Fruit fly (Drosophila melanogaster): ENCODE data around the gene Prestin.
A peak's percentile ranks its signal among the peaks of the same experiment; 100 is the strongest.

Gene Prestin

dm6 chr3L:17904593-17904992 lies 3.0 kb downstream of the Prestin start (continued):
- TF ChIP-seq Nf-YA (GFP tag; IDR thresholded peaks at IDR 0.05) (no peak), Dll (GFP tag; IDR thresholded peaks at IDR 0.05; ENCODE audit: partially characterized antibody) (no peak), CG31224 (GFP tag; IDR thresholded peaks at IDR 0.05) (no peak), trem (tag; optimal IDR thresholded peaks at IDR 0.05) (no peak), CG8478 (optimal IDR thresholded peaks at IDR 0.05) (no peak), CG1529 (GFP tag; optimal IDR thresholded peaks at IDR 0.05) (no peak), CG12769 (tag; optimal IDR thresholded peaks at IDR 0.05) (peak; percentile 4), sc (optimal IDR thresholded peaks at IDR 0.05) (no peak), sc (GFP tag; optimal IDR thresholded peaks at IDR 0.05) (no peak), klu (GFP tag; IDR thresholded peaks at IDR 0.05) (no peak), Antp (GFP tag; optimal IDR thresholded peaks at IDR 0.05) (no peak), cad (GFP tag; optimal IDR thresholded peaks at IDR 0.05) (no peak), run (tag; optimal IDR thresholded peaks at IDR 0.05) (no peak), CG7372 (GFP tag; IDR thresholded peaks at IDR 0.05) (no peak), trh (GFP tag; optimal IDR thresholded peaks at IDR 0.05) (no peak), CG2129 (GFP tag; IDR thresholded peaks at IDR 0.05; ENCODE audit: partially characterized antibody) (no peak), schlank (tag; optimal IDR thresholded peaks at IDR 0.05) (no peak), CG1832 (GFP tag; optimal IDR thresholded peaks at IDR 0.05) (no peak), CG9727 (GFP tag; optimal IDR thresholded peaks at IDR 0.05) (no peak), zfh2 (GFP tag; optimal IDR thresholded peaks at IDR 0.05) (no peak), gem (tag; optimal IDR thresholded peaks at IDR 0.05) (no peak), D (optimal IDR thresholded peaks at IDR 0.05) (no peak), D (GFP tag; optimal IDR thresholded peaks at IDR 0.05) (no peak), CG1603 (tag; optimal IDR thresholded peaks at IDR 0.05) (peak; percentile 2), zfh1 (GFP tag; IDR thresholded peaks at IDR 0.05) (0 out of 3 replicates have a peak, but pooled peaks have one; percentile 8), Dip3 (GFP tag; optimal IDR thresholded peaks at IDR 0.05) (no peak), Nf-YB (GFP tag; optimal IDR thresholded peaks at IDR 0.05) (no peak), cwo (GFP tag; optimal IDR thresholded peaks at IDR 0.05) (no peak), Adf1 (GFP tag; IDR thresholded peaks at IDR 0.05) (no peak), ham (GFP tag; IDR thresholded peaks at IDR 0.05) (no peak), E2f2 (GFP tag; IDR thresholded peaks at IDR 0.05) (no peak), Scr (GFP tag; IDR thresholded peaks at IDR 0.05; ENCODE audit: partially characterized antibody) (no peak), Oli (tag; optimal IDR thresholded peaks at IDR 0.05) (no peak), Dek (tag; optimal IDR thresholded peaks at IDR 0.05) (no peak), ftz-f1 (GFP tag; optimal IDR thresholded peaks at IDR 0.05) (no peak), CG12942 (GFP tag; optimal IDR thresholded peaks at IDR 0.05) (no peak), CG9817 (tag; optimal IDR thresholded peaks at IDR 0.05) (no peak), bigmax (GFP tag; optimal IDR thresholded peaks at IDR 0.05) (no peak), pho (GFP tag; optimal IDR thresholded peaks at IDR 0.05) (no peak), CG11504 (tag; optimal IDR thresholded peaks at IDR 0.05) (no peak), CG6654 (GFP tag; optimal IDR thresholded peaks at IDR 0.05) (no peak), CG14050 (GFP tag; IDR thresholded peaks at IDR 0.05) (no peak), fd96Cb (tag; optimal IDR thresholded peaks at IDR 0.05) (no peak), grau (tag; optimal IDR thresholded peaks at IDR 0.05) (peak; percentile 45), CG2202 (tag; optimal IDR thresholded peaks at IDR 0.05) (no peak), danr (GFP tag; IDR thresholded peaks at IDR 0.05) (no peak), CG9437 (GFP tag; optimal IDR thresholded peaks at IDR 0.05) (no peak), ssp (GFP tag; IDR thresholded peaks at IDR 0.05) (no peak), bcd (GFP tag; optimal IDR thresholded peaks at IDR 0.05) (no peak), TFAM (GFP tag; optimal IDR thresholded peaks at IDR 0.05) (no peak), z (GFP tag; IDR thresholded peaks at IDR 0.05) (no peak), nerfin-2 (GFP tag; IDR thresholded peaks at IDR 0.05; ENCODE audit: partially characterized antibody) (no peak), p53 (GFP tag; optimal IDR thresholded peaks at IDR 0.05) (no peak)
